Fruit fly (Drosophila melanogaster) whole organism, prepupa: Measurements from ENCODE around the gene kni.

Experiments used
- CG11762 ChIP-seq: fragments of 200-800 bp; sonication (Bioruptor generic); optimal IDR thresholded peaks from 3 replicates; lab custom pipeline; 2016; ENCODE audit warnings: missing biosample characterization, missing genetic modification characterization; ENCODE audit not compliant: insufficient read depth
- CG1621 ChIP-seq: fragments of 200-800 bp; sonication (Bioruptor generic); optimal IDR thresholded peaks from 3 replicates; lab custom pipeline; 2018; ENCODE audit warnings: missing biosample characterization, mild to moderate bottlenecking, missing genetic modification characterization
- CG6808 ChIP-seq: fragments of 200-800 bp; sonication (Bioruptor generic); optimal IDR thresholded peaks from 3 replicates; lab custom pipeline; 2017; ENCODE audit warnings: missing biosample characterization, missing genetic modification characterization, mild to moderate bottlenecking, moderate library complexity, missing genetic modification reagents
- cyc ChIP-seq: fragments of 200-800 bp; sonication (Bioruptor generic); optimal IDR thresholded peaks from 3 replicates; lab custom pipeline; 2016; ENCODE audit warnings: missing biosample characterization, missing genetic modification characterization
- eg ChIP-seq: fragments of 200-800 bp; sonication (Bioruptor generic); IDR thresholded peaks from 3 replicates; pipeline ENCODE4 v1.3.6; 2022; ENCODE audit warnings: missing biosample characterization, missing genetic modification characterization
- lz ChIP-seq: fragments of 200-800 bp; sonication (Bioruptor generic); optimal IDR thresholded peaks from 3 replicates; lab custom pipeline; 2016; ENCODE audit warnings: missing biosample characterization, missing genetic modification characterization

- TF ChIP-seq lz (GFP tag; lab: Kevin White, UChicago) (no peak), cyc (GFP tag; lab: Kevin White, UChicago) (no peak), eg (GFP tag; lab: Robert Waterston, UW) (no peak), CG1621 (tag; lab: Kevin White, UChicago) (no peak), CG11762 (no peak), CG6808 (GFP tag; lab: Kevin White, UChicago) (no peak)
These were observed 10.1 kb downstream of the kni start for dm6 chr3L:20685079-20685478.
